Fruit fly (Drosophila melanogaster): ENCODE measurements around the gene Msp300.

The Msp300 gene

dm6 chr2L:5251150-5251549 lies 150.5 kb downstream of the Msp300 start:
- TF ChIP-seq Pif1B (GFP tag; optimal IDR thresholded peaks at IDR 0.05) (peak; percentile 7), gl (tag; optimal IDR thresholded peaks at IDR 0.05) (no peak)

- TF ChIP-seq CG9948 (tag; optimal IDR thresholded peaks at IDR 0.05) (peak; percentile 16), CG8159 (tag; optimal IDR thresholded peaks at IDR 0.05) (peak; percentile 23), CG17806 (tag; optimal IDR thresholded peaks at IDR 0.05) (peak; percentile 21), CG8301 (tag; optimal IDR thresholded peaks at IDR 0.05) (no peak)
Measured at dm6 chr2L:5251725-5252124, 151.0 kb downstream of the Msp300 start.

dm6 chr2L:5252399-5253030 lies 151.8 kb downstream of the Msp300 start:
- TF ChIP-seq Pif1B (GFP tag; optimal IDR thresholded peaks at IDR 0.05) (peak; percentile 57), fd96Ca (GFP tag; IDR thresholded peaks at IDR 0.05) (0 out of 3 replicates have a peak, but pooled peaks have one; percentile 5), CG8301 (tag; optimal IDR thresholded peaks at IDR 0.05) (peak; percentile 33), CG13204 (GFP tag; optimal IDR thresholded peaks at IDR 0.05) (peak; percentile 51), CG34367 (tag; optimal IDR thresholded peaks at IDR 0.05) (peak; percentile 59), CG9948 (tag; optimal IDR thresholded peaks at IDR 0.05) (peak; percentile 69), EcR (GFP tag; optimal IDR thresholded peaks at IDR 0.05) (peak; percentile 7), CG32121 (GFP tag; IDR thresholded peaks at IDR 0.05) (no peak), rn (GFP tag; IDR thresholded peaks at IDR 0.05) (no peak), Ets98B (GFP tag; IDR thresholded peaks at IDR 0.05) (no peak), CG17806 (tag; optimal IDR thresholded peaks at IDR 0.05) (peak; percentile 70), gl (tag; optimal IDR thresholded peaks at IDR 0.05) (no peak), Snoo (tag; optimal IDR thresholded peaks at IDR 0.05) (peak; percentile 53), D1 (tag; optimal IDR thresholded peaks at IDR 0.05) (no peak), Pif1A (GFP tag; optimal IDR thresholded peaks at IDR 0.05) (peak; percentile 58), CG4496 (GFP tag; IDR thresholded peaks at IDR 0.05) (no peak; the same call in 2 of the 3 replicates), CG14655 (GFP tag; optimal IDR thresholded peaks at IDR 0.05) (peak; percentile 62), CG8159 (tag; optimal IDR thresholded peaks at IDR 0.05) (peak; percentile 71), CG15710 (tag; optimal IDR thresholded peaks at IDR 0.05) (peak; percentile 70), CG10348 (GFP tag; IDR thresholded peaks at IDR 0.05) (no peak), CG12605 (GFP tag; IDR thresholded peaks at IDR 0.05) (no peak)

- peak; percentile 92 for TF ChIP-seq CG9948 (tag; optimal IDR thresholded peaks at IDR 0.05)
- peak; percentile 93 for TF ChIP-seq CG34367 (tag; optimal IDR thresholded peaks at IDR 0.05)
- TF ChIP-seq CG4496 (GFP tag; IDR thresholded peaks at IDR 0.05): peak; percentile 84
- peak; percentile 89 for TF ChIP-seq D1 (tag; optimal IDR thresholded peaks at IDR 0.05)
- TF ChIP-seq Pif1A (GFP tag; optimal IDR thresholded peaks at IDR 0.05): peak; percentile 89
- peak; percentile 89 for TF ChIP-seq Pif1B (GFP tag; optimal IDR thresholded peaks at IDR 0.05)
- peak; percentile 94 for TF ChIP-seq CG8159 (tag; optimal IDR thresholded peaks at IDR 0.05)
- TF ChIP-seq CG15710 (tag; optimal IDR thresholded peaks at IDR 0.05): peak; percentile 93
- peak; percentile 82 for TF ChIP-seq CG13204 (GFP tag; optimal IDR thresholded peaks at IDR 0.05)
- peak; percentile 62 for TF ChIP-seq CG32121 (GFP tag; IDR thresholded peaks at IDR 0.05)
- peak; percentile 76 for TF ChIP-seq fd96Ca (GFP tag; IDR thresholded peaks at IDR 0.05)
- peak; percentile 94 for TF ChIP-seq CG17806 (tag; optimal IDR thresholded peaks at IDR 0.05)
- peak; percentile 77 for TF ChIP-seq rn (GFP tag; IDR thresholded peaks at IDR 0.05)
- peak; percentile 35 for TF ChIP-seq EcR (GFP tag; optimal IDR thresholded peaks at IDR 0.05)
- peak; percentile 89 for TF ChIP-seq CG8301 (tag; optimal IDR thresholded peaks at IDR 0.05)
- TF ChIP-seq CG10348 (GFP tag; IDR thresholded peaks at IDR 0.05): no peak
- TF ChIP-seq CG14655 (GFP tag; optimal IDR thresholded peaks at IDR 0.05): peak; percentile 90
- TF ChIP-seq CG12605 (GFP tag; IDR thresholded peaks at IDR 0.05): peak; percentile 76
- peak; percentile 87 for TF ChIP-seq gl (tag; optimal IDR thresholded peaks at IDR 0.05)
- peak; percentile 95 for TF ChIP-seq Snoo (tag; optimal IDR thresholded peaks at IDR 0.05)
- TF ChIP-seq Ets98B (GFP tag; IDR thresholded peaks at IDR 0.05): peak; percentile 72
Measured at dm6 chr2L:5254105-5254711, 153.5 kb downstream of the Msp300 start.

- TF ChIP-seq CG10348 (GFP tag; IDR thresholded peaks at IDR 0.05) (no peak), CG15710 (tag; optimal IDR thresholded peaks at IDR 0.05) (peak; percentile 56), CG9948 (tag; optimal IDR thresholded peaks at IDR 0.05) (peak; percentile 55), CG8159 (tag; optimal IDR thresholded peaks at IDR 0.05) (peak; percentile 68), rn (GFP tag; IDR thresholded peaks at IDR 0.05) (peak; percentile 29; the same call in 1 of the 2 replicates), Snoo (tag; optimal IDR thresholded peaks at IDR 0.05) (peak; percentile 61), CG8301 (tag; optimal IDR thresholded peaks at IDR 0.05) (peak; percentile 33), CG13204 (GFP tag; optimal IDR thresholded peaks at IDR 0.05) (peak; percentile 38), CG34367 (tag; optimal IDR thresholded peaks at IDR 0.05) (peak; percentile 42), CG4496 (GFP tag; IDR thresholded peaks at IDR 0.05) (peak; percentile 69; the same call in 1 of the 3 replicates), D1 (tag; optimal IDR thresholded peaks at IDR 0.05) (no peak), gl (tag; optimal IDR thresholded peaks at IDR 0.05) (peak; percentile 40), CG32121 (GFP tag; IDR thresholded peaks at IDR 0.05) (no peak), Pif1A (GFP tag; optimal IDR thresholded peaks at IDR 0.05) (peak; percentile 62), CG12605 (GFP tag; IDR thresholded peaks at IDR 0.05) (no peak; the same call in 1 of the 2 replicates), fd96Ca (GFP tag; IDR thresholded peaks at IDR 0.05) (peak; percentile 65; the same call in 1 of the 3 replicates), CG14655 (GFP tag; optimal IDR thresholded peaks at IDR 0.05) (peak; percentile 40), Ets98B (GFP tag; IDR thresholded peaks at IDR 0.05) (peak; percentile 30), EcR (GFP tag; optimal IDR thresholded peaks at IDR 0.05) (peak; percentile 87), CG17806 (tag; optimal IDR thresholded peaks at IDR 0.05) (peak; percentile 67), Pif1B (GFP tag; optimal IDR thresholded peaks at IDR 0.05) (peak; percentile 37)
Measured at dm6 chr2L:5256036-5256846, 155.6 kb downstream of the Msp300 start.
